Worm (Caenorhabditis elegans) whole organism, L4 larva: Measurements from ENCODE around the gene F15D4.2.

ENCODE experiments used
- ces-1 ChIP-seq: fragments of 150-350 bp; sonication (generic microtip); optimal IDR thresholded peaks from 4 replicates; lab custom pipeline; 2014; ENCODE audit warnings: missing biosample characterization, missing genetic modification reagents, missing genetic modification characterization
- egl-43 ChIP-seq: fragments of 200-800 bp; sonication (Bioruptor generic); IDR thresholded peaks from 2 replicates; pipeline ENCODE4 v1.3.6; 2022; ENCODE audit warnings: missing genetic modification reagents, missing genetic modification characterization, missing compliant biosample characterization
- mdl-1 ChIP-seq, 2 experiments: fragments of 150-350 bp in 1 of 2; sonication (generic microtip) in 1 of 2; optimal IDR thresholded peaks; 2 replicates each; lab custom pipeline; 2014 to 2017; ENCODE audit warnings: missing biosample characterization in 2 of 2, missing genetic modification characterization in 2 of 2
- mxl-3 ChIP-seq: fragments of 200-800 bp; sonication (Bioruptor generic); optimal IDR thresholded peaks from 2 replicates; lab custom pipeline; 2018; ENCODE audit warnings: mild to moderate bottlenecking, missing genetic modification characterization, missing compliant biosample characterization
- nhr-25 ChIP-seq: sonication (generic microtip); optimal IDR thresholded peaks from 2 replicates; lab custom pipeline; 2017; ENCODE audit warnings: missing genetic modification characterization, mild to moderate bottlenecking, missing compliant biosample characterization, antibody characterized with exemption, moderate library complexity, borderline replicate concordance; ENCODE audit not compliant: insufficient read depth
- pqm-1 ChIP-seq: sonication (generic microtip); optimal IDR thresholded peaks from 2 replicates; lab custom pipeline; 2017; ENCODE audit warnings: missing biosample characterization, missing genetic modification characterization
- ztf-11 ChIP-seq: fragments of 150-350 bp; optimal IDR thresholded peaks from 2 replicates; lab custom pipeline; 2014; ENCODE audit warnings: missing biosample characterization, missing genetic modification characterization

DNA sequence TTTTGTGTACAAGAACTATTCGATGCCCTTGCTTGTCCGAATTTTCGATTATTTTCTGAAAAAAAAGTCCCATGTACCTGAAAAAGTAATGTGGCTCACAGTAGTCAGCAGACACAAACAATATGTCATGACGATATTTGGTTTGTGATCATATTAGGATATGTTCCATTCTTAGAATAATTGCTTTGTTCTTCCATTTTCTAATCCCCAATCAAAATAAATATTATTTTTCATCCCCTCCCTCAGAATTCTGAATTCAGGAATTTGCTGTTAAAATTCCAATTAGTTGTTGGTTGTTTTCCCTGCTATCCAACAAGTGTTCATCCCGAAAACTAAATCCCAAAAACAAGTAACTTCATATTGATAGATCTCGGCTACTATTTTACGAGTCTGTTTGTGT lies 3.5 kb downstream of the F15D4.2 start:
- no peak for TF ChIP-seq egl-43 (GFP tag; lab: Robert Waterston, UW)
- TF ChIP-seq pqm-1 (tag; lab: Kevin White, UChicago), result no peak
- no peak for TF ChIP-seq mdl-1 (tag; optimal IDR thresholded peaks at IDR 0.05; lab: Kevin White, UChicago)
- TF ChIP-seq ztf-11 (tag; lab: Kevin White, UChicago), result no peak
- no peak for TF ChIP-seq ces-1
- no peak for TF ChIP-seq nhr-25 (tag; lab: Kevin White, UChicago)
- TF ChIP-seq mxl-3, result no peak
